Fruit fly (Drosophila melanogaster) whole organism, embryonic: Measurements from ENCODE around the gene InR.

Source experiments
- Adf1 ChIP-seq: fragments of 200-800 bp; sonication (Bioruptor generic); IDR thresholded peaks from 2 replicates; pipeline ENCODE4 v1.3.6; 2022; ENCODE audit warnings: missing biosample characterization, missing genetic modification characterization
- Atf3 ChIP-seq: fragments of 200-800 bp; sonication (Bioruptor generic); optimal IDR thresholded peaks from 3 replicates; lab custom pipeline; 2016; ENCODE audit warnings: missing biosample characterization, missing genetic modification characterization
- CG10654 ChIP-seq: fragments of 200-800 bp; sonication (Bioruptor generic); optimal IDR thresholded peaks from 2 replicates; lab custom pipeline; 2016; ENCODE audit warnings: missing biosample characterization, missing genetic modification characterization
- CG10959 ChIP-seq: fragments of 200-800 bp; sonication (Bioruptor generic); IDR thresholded peaks from 2 replicates; pipeline ENCODE4 v1.3.6; 2022; ENCODE audit warnings: missing biosample characterization, missing genetic modification characterization
- CG10979 ChIP-seq: fragments of 200-800 bp; sonication (Bioruptor generic); optimal IDR thresholded peaks from 2 replicates; lab custom pipeline; 2018; ENCODE audit warnings: missing biosample characterization, mild to moderate bottlenecking, missing genetic modification characterization, moderate library complexity
- CG11093 ChIP-seq: fragments of 200-800 bp; sonication (Bioruptor generic); IDR thresholded peaks from 3 replicates; pipeline ENCODE4 v1.3.6; 2022; ENCODE audit warnings: missing biosample characterization, missing genetic modification characterization
- CG11723 ChIP-seq: fragments of 200-800 bp; sonication (Bioruptor generic); optimal IDR thresholded peaks from 2 replicates; lab custom pipeline; 2017; ENCODE audit warnings: missing biosample characterization, mild to moderate bottlenecking, missing genetic modification characterization
- CG13624 ChIP-seq: fragments of 200-800 bp; sonication (Bioruptor generic); optimal IDR thresholded peaks from 2 replicates; lab custom pipeline; 2016; ENCODE audit warnings: missing biosample characterization, missing genetic modification characterization
- CG14667 ChIP-seq: fragments of 200-800 bp; sonication (Bioruptor generic); IDR thresholded peaks from 2 replicates; pipeline ENCODE4 v1.3.6; 2022; ENCODE audit warnings: missing biosample characterization, missing genetic modification characterization
- CG15696 ChIP-seq: fragments of 200-800 bp; sonication (Bioruptor generic); optimal IDR thresholded peaks from 2 replicates; lab custom pipeline; 2019; ENCODE audit warnings: missing biosample characterization, mild to moderate bottlenecking, missing genetic modification characterization, moderate library complexity
- CG1647 ChIP-seq: fragments of 200-800 bp; sonication (Bioruptor generic); optimal IDR thresholded peaks from 3 replicates; lab custom pipeline; 2016; ENCODE audit warnings: missing biosample characterization, missing genetic modification characterization
- CG16863 ChIP-seq: fragments of 200-800 bp; sonication (Bioruptor generic); optimal IDR thresholded peaks from 3 replicates; lab custom pipeline; 2016; ENCODE audit warnings: missing biosample characterization, missing genetic modification characterization
- CG2116 ChIP-seq: fragments of 200-800 bp; sonication (Bioruptor generic); optimal IDR thresholded peaks from 3 replicates; lab custom pipeline; 2018; ENCODE audit warnings: missing biosample characterization, mild to moderate bottlenecking, missing genetic modification characterization
- CG2678 ChIP-seq: fragments of 200-800 bp; sonication (Bioruptor generic); optimal IDR thresholded peaks from 3 replicates; lab custom pipeline; 2019; ENCODE audit warnings: missing biosample characterization, mild to moderate bottlenecking, missing genetic modification characterization, moderate library complexity
- CG30403 ChIP-seq: fragments of 200-800 bp; sonication (Bioruptor generic); optimal IDR thresholded peaks from 3 replicates; lab custom pipeline; 2016; ENCODE audit warnings: missing biosample characterization, missing genetic modification characterization
- CG31365 ChIP-seq: fragments of 200-800 bp; sonication (Bioruptor generic); optimal IDR thresholded peaks from 2 replicates; lab custom pipeline; 2018; ENCODE audit warnings: missing biosample characterization, mild to moderate bottlenecking, missing genetic modification characterization
- CG31388 ChIP-seq: fragments of 200-800 bp; sonication (Bioruptor generic); optimal IDR thresholded peaks from 2 replicates; lab custom pipeline; 2016; ENCODE audit warnings: missing biosample characterization, missing genetic modification characterization
- CG4404 ChIP-seq: fragments of 200-800 bp; sonication (Bioruptor generic); IDR thresholded peaks from 2 replicates; pipeline ENCODE4 v1.3.6; 2022; ENCODE audit warnings: missing biosample characterization, missing genetic modification characterization
- CG6791 ChIP-seq: fragments of 200-800 bp; sonication (Bioruptor generic); IDR thresholded peaks from 3 replicates; pipeline ENCODE4 v1.3.6; 2022; ENCODE audit warnings: missing biosample characterization, missing genetic modification characterization; ENCODE audit not compliant: partially characterized antibody
- CG7556 ChIP-seq: fragments of 200-800 bp; sonication (Bioruptor generic); optimal IDR thresholded peaks from 2 replicates; lab custom pipeline; 2017; ENCODE audit warnings: missing biosample characterization, mild to moderate bottlenecking, missing genetic modification characterization
- CG7745 ChIP-seq: fragments of 200-800 bp; sonication (Bioruptor generic); optimal IDR thresholded peaks from 2 replicates; lab custom pipeline; 2018; ENCODE audit warnings: missing biosample characterization, mild to moderate bottlenecking, missing genetic modification characterization, moderate library complexity
- CG7786 ChIP-seq: fragments of 200-800 bp; sonication (Bioruptor generic); optimal IDR thresholded peaks from 2 replicates; lab custom pipeline; 2016; ENCODE audit warnings: missing biosample characterization, missing genetic modification characterization
- CG9437 ChIP-seq: fragments of 200-800 bp; sonication (Bioruptor generic); optimal IDR thresholded peaks from 2 replicates; lab custom pipeline; 2018; ENCODE audit warnings: missing biosample characterization, mild to moderate bottlenecking, missing genetic modification characterization
- CG9727 ChIP-seq: fragments of 200-800 bp; sonication (Bioruptor generic); optimal IDR thresholded peaks from 3 replicates; lab custom pipeline; 2017; ENCODE audit warnings: missing biosample characterization, mild to moderate bottlenecking, missing genetic modification characterization
- D ChIP-seq, 2 experiments: fragments of 200-800 bp in 1 of 2; fragments of >200 bp in 1 of 2; sonication (Bioruptor generic) in 1 of 2; optimal IDR thresholded peaks; 2 replicates in 1 of 2; 3 replicates in 1 of 2; lab custom pipeline; 2017; ENCODE audit warnings: mild to moderate bottlenecking in 1 of 2, missing biosample characterization in 1 of 2, missing genetic modification characterization in 1 of 2, missing genetic modification reagents in 1 of 2
- D19A ChIP-seq: fragments of 200-800 bp; optimal IDR thresholded peaks from 3 replicates; lab custom pipeline; 2019; ENCODE audit warnings: missing biosample characterization, mild to moderate bottlenecking, missing genetic modification characterization, moderate library complexity
- Dbx ChIP-seq: fragments of 200-800 bp; sonication (Bioruptor generic); IDR thresholded peaks from 3 replicates; pipeline ENCODE4 v1.3.6; 2022; ENCODE audit warnings: missing biosample characterization, missing genetic modification characterization
- Ets65A ChIP-seq: fragments of 200-800 bp; sonication (Bioruptor generic); peaks from one replicate; lab custom pipeline; 2016; ENCODE audit warnings: missing biosample characterization, missing genetic modification characterization
- Fer3 ChIP-seq: fragments of 200-800 bp; sonication (Bioruptor generic); optimal IDR thresholded peaks from 2 replicates; lab custom pipeline; 2018; ENCODE audit warnings: missing biosample characterization, mild to moderate bottlenecking, missing genetic modification characterization, moderate library complexity
- Hr51 ChIP-seq, 2 experiments: fragments of 200-800 bp; sonication (Bioruptor generic); optimal IDR thresholded peaks; 2 replicates in 1 of 2; 3 replicates in 1 of 2; lab custom pipeline; 2016 to 2018; ENCODE audit warnings: missing biosample characterization in 2 of 2, missing genetic modification characterization in 2 of 2, mild to moderate bottlenecking in 1 of 2, moderate library complexity in 1 of 2
- Ravus ChIP-seq: fragments of 200-800 bp; sonication (Bioruptor generic); IDR thresholded peaks from 2 replicates; pipeline ENCODE4 v1.3.6; 2022; ENCODE audit warnings: missing biosample characterization, missing genetic modification characterization
- Spps ChIP-seq: fragments of 200-800 bp; sonication (Bioruptor generic); optimal IDR thresholded peaks from 2 replicates; lab custom pipeline; 2018; ENCODE audit warnings: missing biosample characterization, mild to moderate bottlenecking, missing genetic modification characterization
- Trl ChIP-seq, 3 experiments: fragments of >200 bp in 2 of 3; fragments of 200-800 bp in 1 of 3; sonication (Bioruptor generic) in 1 of 3; optimal IDR thresholded peaks; 2 replicates in 1 of 3; 3 replicates in 2 of 3; lab custom pipeline; 2016 to 2017; ENCODE audit warnings: missing biosample characterization in 1 of 3, missing genetic modification characterization in 1 of 3
- cad ChIP-seq: fragments of >200 bp; optimal IDR thresholded peaks from 2 replicates; lab custom pipeline; 2017; ENCODE audit warnings: missing biosample characterization, missing genetic modification characterization
- gcm2 ChIP-seq: fragments of 200-800 bp; sonication (Bioruptor generic); optimal IDR thresholded peaks from 2 replicates; lab custom pipeline; 2016; ENCODE audit warnings: missing biosample characterization, missing genetic modification characterization
- hb ChIP-seq: fragments of 200-800 bp; sonication (Bioruptor generic); IDR thresholded peaks from 3 replicates; pipeline ENCODE4 v1.3.6; 2022; ENCODE audit warnings: missing biosample characterization, missing genetic modification characterization; ENCODE audit not compliant: partially characterized antibody
- mirr ChIP-seq: fragments of 200-800 bp; sonication (Bioruptor generic); optimal IDR thresholded peaks from 3 replicates; lab custom pipeline; 2018; ENCODE audit warnings: missing biosample characterization, mild to moderate bottlenecking, missing genetic modification characterization
- mld ChIP-seq: fragments of 200-800 bp; sonication (Bioruptor generic); IDR thresholded peaks from 3 replicates; pipeline ENCODE4 v1.3.6; 2022; ENCODE audit warnings: missing biosample characterization, missing genetic modification characterization; ENCODE audit not compliant: partially characterized antibody
- pb ChIP-seq: fragments of 200-800 bp; sonication (Bioruptor generic); optimal IDR thresholded peaks from 3 replicates; lab custom pipeline; 2016; ENCODE audit warnings: missing biosample characterization, missing genetic modification characterization
- peb ChIP-seq: fragments of 200-800 bp; sonication (Bioruptor generic); IDR thresholded peaks from 2 replicates; pipeline ENCODE4 v1.3.6; 2022; ENCODE audit warnings: missing biosample characterization, missing genetic modification characterization
- prd ChIP-seq, 3 experiments: fragments of >200 bp in 2 of 3; fragments of 200-800 bp in 1 of 3; sonication (Bioruptor generic) in 1 of 3; optimal IDR thresholded peaks in 2 of 3; IDR thresholded peaks in 1 of 3; 2 replicates in 2 of 3; 3 replicates in 1 of 3; pipeline versions ENCODE4 v1.3.6 to Lab custom; 2017 to 2022; ENCODE audit warnings: missing biosample characterization in 1 of 3, missing genetic modification characterization in 1 of 3
- sc ChIP-seq, 3 experiments: fragments of >200 bp in 2 of 3; fragments of 200-800 bp in 1 of 3; sonication (Bioruptor generic) in 1 of 3; optimal IDR thresholded peaks; 2 replicates in 2 of 3; 3 replicates in 1 of 3; lab custom pipeline; 2017; ENCODE audit warnings: mild to moderate bottlenecking in 1 of 3, missing biosample characterization in 1 of 3, missing genetic modification characterization in 1 of 3, missing genetic modification reagents in 1 of 3
- sisA ChIP-seq: fragments of 200-800 bp; sonication (Bioruptor generic); IDR thresholded peaks from 2 replicates; pipeline ENCODE4 v1.3.6; 2022; ENCODE audit warnings: missing biosample characterization, missing genetic modification characterization
- so ChIP-seq: fragments of 200-800 bp; sonication (Bioruptor generic); IDR thresholded peaks from 3 replicates; pipeline ENCODE4 v1.3.6; 2022; ENCODE audit warnings: missing biosample characterization, missing genetic modification characterization
- sug ChIP-seq: fragments of 200-800 bp; optimal IDR thresholded peaks from 2 replicates; lab custom pipeline; 2019; ENCODE audit warnings: missing biosample characterization, mild to moderate bottlenecking, missing genetic modification characterization, moderate library complexity
- unc-4 ChIP-seq: fragments of 200-800 bp; sonication (Bioruptor generic); IDR thresholded peaks from 2 replicates; pipeline ENCODE4 v1.3.6; 2022; ENCODE audit warnings: missing biosample characterization, missing genetic modification characterization; ENCODE audit not compliant: partially characterized antibody
- vfl ChIP-seq: fragments of 200-800 bp; sonication (Bioruptor generic); optimal IDR thresholded peaks from 2 replicates; lab custom pipeline; 2016; ENCODE audit warnings: missing biosample characterization, missing genetic modification characterization
- vnd ChIP-seq: fragments of 200-800 bp; sonication (Bioruptor generic); IDR thresholded peaks from 3 replicates; pipeline ENCODE4 v1.3.6; 2022; ENCODE audit warnings: missing biosample characterization, missing genetic modification characterization; ENCODE audit not compliant: partially characterized antibody

InR gene

DNA sequence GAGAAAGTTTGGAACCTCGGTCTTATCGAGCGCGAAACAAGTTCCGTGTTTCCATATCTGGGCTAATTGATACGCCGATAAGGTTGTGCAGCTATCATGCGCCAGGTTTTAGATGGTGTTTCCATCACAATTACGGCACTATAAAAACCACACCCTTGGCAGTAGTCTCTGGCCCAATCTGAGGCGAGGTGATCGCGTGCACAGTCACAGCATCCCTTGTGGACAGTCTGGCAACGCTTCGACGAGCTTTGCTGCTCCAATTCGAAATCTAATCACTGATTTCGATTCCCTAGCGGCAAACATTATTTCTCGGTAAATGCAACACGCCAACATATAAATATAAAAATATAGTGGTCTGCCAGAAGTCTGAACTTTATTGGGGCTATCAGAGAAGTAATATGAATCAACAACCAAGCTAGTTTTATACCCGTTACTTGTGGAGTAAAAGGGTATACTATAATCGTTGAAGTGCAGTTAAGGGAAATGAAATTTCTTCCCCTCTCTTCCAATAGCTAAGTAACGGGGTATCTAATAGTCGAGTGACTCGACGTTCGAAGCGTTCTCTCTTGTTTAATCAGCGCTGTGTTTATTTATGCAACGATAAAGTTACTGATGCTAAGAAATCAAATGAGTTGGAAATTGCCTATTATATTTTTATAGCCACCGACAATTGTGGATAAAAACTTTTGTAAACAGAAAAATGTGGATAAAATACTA is 39.8 kb upstream of the InR start (continued):
- TF ChIP-seq CG2678 (no peak), CG10959 (GFP tag; lab: Robert Waterston, UW) (no peak), Dbx (GFP tag; lab: Robert Waterston, UW) (no peak), pb (GFP tag; lab: Kevin White, UChicago) (no peak), CG9437 (no peak), D (optimal IDR thresholded peaks at IDR 0.05; lab: Kevin White, UChicago) (no peak), D (GFP tag; optimal IDR thresholded peaks at IDR 0.05; lab: Kevin White, UChicago) (no peak), sug (tag; lab: Kevin White, UChicago) (no peak), Fer3 (tag; lab: Kevin White, UChicago) (no peak), CG10654 (GFP tag; lab: Kevin White, UChicago) (no peak), Atf3 (GFP tag; lab: Kevin White, UChicago) (no peak), CG2116 (GFP tag; lab: Kevin White, UChicago) (no peak), CG6791 (0 out of 3 replicates have a peak, but pooled peaks have one; percentile 45), Ets65A (GFP tag; lab: Kevin White, UChicago) (no peak), prd (optimal IDR thresholded peaks at IDR 0.05; lab: Kevin White, UChicago) (no peak), prd (GFP tag; IDR thresholded peaks at IDR 0.05; lab: Robert Waterston, UW) (0 out of 3 replicates have a peak, but pooled peaks have one; percentile 16), CG16863 (no peak), Trl (optimal IDR thresholded peaks at IDR 0.05; lab: Kevin White, UChicago) (no peak), Trl (GFP tag; optimal IDR thresholded peaks at IDR 0.05; lab: Kevin White, UChicago) (no peak), cad (GFP tag; lab: Kevin White, UChicago) (no peak), CG7786 (GFP tag; lab: Kevin White, UChicago) (no peak), unc-4 (GFP tag; lab: Robert Waterston, UW) (no peak), CG13624 (GFP tag; lab: Kevin White, UChicago) (no peak), peb (GFP tag; lab: Robert Waterston, UW) (no peak), hb (GFP tag; lab: Robert Waterston, UW) (peak; percentile 46; the same call in 1 of the 3 replicates), Ravus (no peak), CG15696 (no peak), sisA (GFP tag; lab: Robert Waterston, UW) (no peak), vnd (GFP tag; lab: Robert Waterston, UW) (peak; percentile 42; the same call in 1 of the 3 replicates), Spps (no peak), CG14667 (no peak), CG4404 (GFP tag; lab: Robert Waterston, UW) (no peak), CG9727 (GFP tag; lab: Kevin White, UChicago) (no peak), mld (GFP tag; lab: Robert Waterston, UW) (no peak), CG10979 (tag; lab: Kevin White, UChicago) (no peak), gcm2 (no peak), CG31365 (tag; lab: Kevin White, UChicago) (no peak), D19A (tag; lab: Kevin White, UChicago) (peak; percentile 19), CG7745 (tag; lab: Kevin White, UChicago) (no peak), Adf1 (GFP tag; lab: Robert Waterston, UW) (no peak), CG11093 (GFP tag; lab: Robert Waterston, UW) (no peak), vfl (GFP tag; lab: Kevin White, UChicago) (no peak), CG30403 (GFP tag; lab: Kevin White, UChicago) (no peak), CG7556 (no peak), sc (optimal IDR thresholded peaks at IDR 0.05; lab: Kevin White, UChicago) (no peak), sc (GFP tag; optimal IDR thresholded peaks at IDR 0.05; lab: Kevin White, UChicago) (no peak), CG31388 (GFP tag; lab: Kevin White, UChicago) (no peak), CG11723 (GFP tag; lab: Kevin White, UChicago) (no peak), CG1647 (GFP tag; lab: Kevin White, UChicago) (no peak), Hr51 (GFP tag; optimal IDR thresholded peaks at IDR 0.05; lab: Kevin White, UChicago) (peak in 1 of 2 experiments; percentile 25), so (GFP tag; lab: Robert Waterston, UW) (no peak), mirr (GFP tag; lab: Kevin White, UChicago) (no peak)
